Fruit fly (Drosophila melanogaster) whole organism, embryonic: ENCODE data around the gene GAPsec.

ENCODE experiments used
- ATbp ChIP-seq: fragments of 200-800 bp; sonication (Bioruptor generic); optimal IDR thresholded peaks from 2 replicates; lab custom pipeline; 2017; ENCODE audit warnings: missing biosample characterization, mild to moderate bottlenecking, missing genetic modification characterization, missing genetic modification reagents
- Asciz ChIP-seq: fragments of 200-800 bp; sonication (Bioruptor generic); optimal IDR thresholded peaks from 2 replicates; lab custom pipeline; 2017; ENCODE audit warnings: missing biosample characterization, mild to moderate bottlenecking, missing genetic modification characterization, missing genetic modification reagents
- Atf-2 ChIP-seq: fragments of 200-800 bp; sonication (Bioruptor generic); optimal IDR thresholded peaks from 2 replicates; lab custom pipeline; 2016; ENCODE audit warnings: missing biosample characterization, missing genetic modification characterization
- C15 ChIP-seq: fragments of 200-800 bp; sonication (Bioruptor generic); IDR thresholded peaks from 3 replicates; pipeline ENCODE4 v1.3.6; 2022; ENCODE audit warnings: missing biosample characterization, missing genetic modification characterization
- CG1024 ChIP-seq: fragments of 200-800 bp; sonication (Bioruptor generic); IDR thresholded peaks from 2 replicates; pipeline ENCODE4 v1.3.6; 2022; ENCODE audit warnings: missing biosample characterization, missing genetic modification characterization
- CG10565 ChIP-seq: fragments of 200-800 bp; sonication (Bioruptor generic); optimal IDR thresholded peaks from 3 replicates; lab custom pipeline; 2016; ENCODE audit warnings: missing biosample characterization, mild to moderate bottlenecking, missing genetic modification characterization
- CG13123 ChIP-seq: fragments of 200-800 bp; sonication (Bioruptor generic); optimal IDR thresholded peaks from 2 replicates; lab custom pipeline; 2016; ENCODE audit warnings: missing biosample characterization, missing genetic modification characterization
- CG14050 ChIP-seq: fragments of 200-800 bp; sonication (Bioruptor generic); IDR thresholded peaks from 3 replicates; pipeline ENCODE4 v1.3.6; 2022; ENCODE audit warnings: missing biosample characterization, missing genetic modification characterization
- CG16863 ChIP-seq: fragments of 200-800 bp; sonication (Bioruptor generic); optimal IDR thresholded peaks from 3 replicates; lab custom pipeline; 2016; ENCODE audit warnings: missing biosample characterization, missing genetic modification characterization
- CG17802 ChIP-seq: fragments of 200-800 bp; sonication (Bioruptor generic); optimal IDR thresholded peaks from 2 replicates; lab custom pipeline; 2018; ENCODE audit warnings: missing biosample characterization, mild to moderate bottlenecking, missing genetic modification characterization, moderate library complexity
- CG17912 ChIP-seq: fragments of 200-800 bp; sonication (Bioruptor generic); optimal IDR thresholded peaks from 2 replicates; lab custom pipeline; 2018; ENCODE audit warnings: missing biosample characterization, mild to moderate bottlenecking, missing genetic modification characterization
- CG2875 ChIP-seq: fragments of 200-800 bp; sonication (Bioruptor generic); optimal IDR thresholded peaks from 2 replicates; lab custom pipeline; 2017; ENCODE audit warnings: missing biosample characterization, mild to moderate bottlenecking, missing genetic modification characterization, missing genetic modification reagents
- CG2889 ChIP-seq: fragments of 200-800 bp; sonication (Bioruptor generic); IDR thresholded peaks from 3 replicates; pipeline ENCODE4 v1.3.6; 2022; ENCODE audit warnings: missing biosample characterization, missing genetic modification characterization
- CG30020 ChIP-seq: fragments of 200-800 bp; optimal IDR thresholded peaks from 2 replicates; lab custom pipeline; 2019; ENCODE audit warnings: missing biosample characterization, mild to moderate bottlenecking, missing genetic modification characterization, moderate library complexity
- CG3726 ChIP-seq: fragments of 200-800 bp; sonication (Bioruptor generic); IDR thresholded peaks from 3 replicates; pipeline ENCODE4, ENCODE4 v1.3.6; 2022; ENCODE audit warnings: missing biosample characterization, missing genetic modification characterization
- CG43689 ChIP-seq: fragments of 200-800 bp; sonication (Bioruptor generic); IDR thresholded peaks from 2 replicates; pipeline ENCODE4 v1.3.6; 2022; ENCODE audit warnings: missing biosample characterization, missing genetic modification characterization
- CG7271 ChIP-seq: fragments of 200-800 bp; sonication (Bioruptor generic); optimal IDR thresholded peaks from 2 replicates; lab custom pipeline; 2018; ENCODE audit warnings: missing biosample characterization, mild to moderate bottlenecking, missing genetic modification characterization, moderate library complexity
- CG7786 ChIP-seq: fragments of 200-800 bp; sonication (Bioruptor generic); optimal IDR thresholded peaks from 2 replicates; lab custom pipeline; 2016; ENCODE audit warnings: missing biosample characterization, missing genetic modification characterization
- CG7928 ChIP-seq: fragments of 200-800 bp; sonication (Bioruptor generic); optimal IDR thresholded peaks from 2 replicates; lab custom pipeline; 2017; ENCODE audit warnings: missing biosample characterization, mild to moderate bottlenecking, missing genetic modification characterization
- CoRest ChIP-seq: fragments of 200-800 bp; sonication (Bioruptor generic); optimal IDR thresholded peaks from 3 replicates; lab custom pipeline; 2018; ENCODE audit warnings: missing biosample characterization, mild to moderate bottlenecking, missing genetic modification characterization, moderate library complexity
- CrebB ChIP-seq: fragments of 200-800 bp; sonication (Bioruptor generic); optimal IDR thresholded peaks from 3 replicates; lab custom pipeline; 2018; ENCODE audit warnings: missing biosample characterization, mild to moderate bottlenecking, missing genetic modification characterization
- D ChIP-seq, 2 experiments: fragments of 200-800 bp in 1 of 2; fragments of >200 bp in 1 of 2; sonication (Bioruptor generic) in 1 of 2; optimal IDR thresholded peaks; 2 replicates in 1 of 2; 3 replicates in 1 of 2; lab custom pipeline; 2017; ENCODE audit warnings: mild to moderate bottlenecking in 1 of 2, missing biosample characterization in 1 of 2, missing genetic modification characterization in 1 of 2, missing genetic modification reagents in 1 of 2
- Doc3 ChIP-seq: fragments of 200-800 bp; sonication (Bioruptor generic); IDR thresholded peaks from 3 replicates; pipeline ENCODE4 v1.3.6; 2022; ENCODE audit warnings: missing biosample characterization, missing genetic modification characterization; ENCODE audit not compliant: partially characterized antibody
- ERR ChIP-seq: fragments of 200-800 bp; sonication (Bioruptor generic); optimal IDR thresholded peaks from 2 replicates; lab custom pipeline; 2016; ENCODE audit warnings: missing biosample characterization, missing genetic modification characterization
- Hmx ChIP-seq: fragments of 200-800 bp; sonication (Bioruptor generic); optimal IDR thresholded peaks from 2 replicates; lab custom pipeline; 2016; ENCODE audit warnings: missing biosample characterization, missing genetic modification characterization
- Ptx1 ChIP-seq: fragments of 200-800 bp; sonication (Bioruptor generic); IDR thresholded peaks from 2 replicates; pipeline ENCODE4 v1.3.6; 2022; ENCODE audit warnings: missing biosample characterization, missing genetic modification characterization
- Sin3A ChIP-seq: fragments of >200 bp; optimal IDR thresholded peaks from 2 replicates; lab custom pipeline; 2018
- Six4 ChIP-seq: fragments of 200-800 bp; sonication (Bioruptor generic); optimal IDR thresholded peaks from 2 replicates; lab custom pipeline; 2016; ENCODE audit warnings: missing biosample characterization, missing genetic modification characterization
- Ssrp ChIP-seq: fragments of 200-800 bp; sonication (Bioruptor generic); optimal IDR thresholded peaks from 2 replicates; lab custom pipeline; 2018; ENCODE audit warnings: missing biosample characterization, mild to moderate bottlenecking, missing genetic modification characterization, moderate library complexity
- Tbp ChIP-seq: fragments of >200 bp; optimal IDR thresholded peaks from 2 replicates; lab custom pipeline; 2018; ENCODE audit warnings: missing biosample characterization, missing genetic modification characterization
- Vsx1 ChIP-seq: fragments of 200-800 bp; sonication (Bioruptor generic); optimal IDR thresholded peaks from 2 replicates; lab custom pipeline; 2017; ENCODE audit warnings: missing biosample characterization, mild to moderate bottlenecking, missing genetic modification characterization, missing genetic modification reagents
- YL-1 ChIP-seq: fragments of 200-800 bp; sonication (Bioruptor generic); optimal IDR thresholded peaks from 3 replicates; lab custom pipeline; 2017; ENCODE audit warnings: missing biosample characterization, mild to moderate bottlenecking, missing genetic modification characterization
- ac ChIP-seq: fragments of 200-800 bp; sonication (Bioruptor generic); optimal IDR thresholded peaks from 3 replicates; lab custom pipeline; 2017; ENCODE audit warnings: missing biosample characterization, mild to moderate bottlenecking, missing genetic modification characterization
- ash1 ChIP-seq: fragments of 200-800 bp; sonication (Bioruptor generic); optimal IDR thresholded peaks from 2 replicates; lab custom pipeline; 2018; ENCODE audit warnings: missing biosample characterization, mild to moderate bottlenecking, missing genetic modification characterization
- ato ChIP-seq: fragments of 200-800 bp; sonication (Bioruptor generic); IDR thresholded peaks from 2 replicates; pipeline ENCODE4 v1.3.6; 2022; ENCODE audit warnings: missing biosample characterization, missing genetic modification characterization; ENCODE audit not compliant: partially characterized antibody
- cato ChIP-seq: fragments of 200-800 bp; sonication (Bioruptor generic); optimal IDR thresholded peaks from 2 replicates; lab custom pipeline; 2016; ENCODE audit warnings: missing biosample characterization, missing genetic modification characterization, borderline replicate concordance
- crp ChIP-seq, 2 experiments: fragments of 200-800 bp; sonication (Bioruptor generic); optimal IDR thresholded peaks; 2 replicates in 1 of 2; 3 replicates in 1 of 2; lab custom pipeline; 2017; ENCODE audit warnings: missing biosample characterization in 2 of 2, missing genetic modification characterization in 2 of 2, mild to moderate bottlenecking in 1 of 2, moderate library complexity in 1 of 2
- ewg ChIP-seq: fragments of 200-800 bp; sonication (Bioruptor generic); optimal IDR thresholded peaks from 3 replicates; lab custom pipeline; 2017; ENCODE audit warnings: mild to moderate bottlenecking, missing biosample characterization, missing genetic modification reagents, missing genetic modification characterization
- eyg ChIP-seq: fragments of 200-800 bp; sonication (Bioruptor generic); optimal IDR thresholded peaks from 3 replicates; lab custom pipeline; 2016; ENCODE audit warnings: missing biosample characterization, missing genetic modification characterization
- ftz-f1 ChIP-seq: fragments of 200-800 bp; sonication (Bioruptor generic); optimal IDR thresholded peaks from 2 replicates; lab custom pipeline; 2016; ENCODE audit warnings: missing biosample characterization, missing genetic modification characterization
- ham ChIP-seq: fragments of 200-800 bp; sonication (Bioruptor generic); IDR thresholded peaks from 2 replicates; pipeline ENCODE4 v1.3.6; 2022; ENCODE audit warnings: missing biosample characterization, missing genetic modification characterization
- jumu ChIP-seq: fragments of 200-800 bp; sonication (Bioruptor generic); optimal IDR thresholded peaks from 3 replicates; lab custom pipeline; 2016; ENCODE audit warnings: missing biosample characterization, missing genetic modification characterization
- klu ChIP-seq: fragments of 200-800 bp; sonication (Bioruptor generic); IDR thresholded peaks from 2 replicates; pipeline ENCODE4 v1.3.6; 2022; ENCODE audit warnings: missing biosample characterization, missing genetic modification characterization
- repo ChIP-seq: fragments of 200-800 bp; sonication (Bioruptor generic); optimal IDR thresholded peaks from 2 replicates; lab custom pipeline; 2016; ENCODE audit warnings: missing biosample characterization, missing genetic modification characterization
- sc ChIP-seq, 3 experiments: fragments of >200 bp in 2 of 3; fragments of 200-800 bp in 1 of 3; sonication (Bioruptor generic) in 1 of 3; optimal IDR thresholded peaks; 2 replicates in 2 of 3; 3 replicates in 1 of 3; lab custom pipeline; 2017; ENCODE audit warnings: mild to moderate bottlenecking in 1 of 3, missing biosample characterization in 1 of 3, missing genetic modification characterization in 1 of 3, missing genetic modification reagents in 1 of 3
- sens-2 ChIP-seq: fragments of 200-800 bp; sonication (Bioruptor generic); IDR thresholded peaks from 2 replicates; pipeline ENCODE4 v1.3.6; 2022; ENCODE audit warnings: missing biosample characterization, missing genetic modification characterization
- sna ChIP-seq: fragments of 200-800 bp; sonication (Bioruptor generic); IDR thresholded peaks from 2 replicates; pipeline ENCODE4 v1.3.6; 2022; ENCODE audit warnings: missing biosample characterization, missing genetic modification characterization; ENCODE audit not compliant: partially characterized antibody
- tgo ChIP-seq: fragments of 200-800 bp; sonication (Bioruptor generic); IDR thresholded peaks from 3 replicates; pipeline ENCODE4 v1.3.6; 2022; ENCODE audit warnings: missing biosample characterization, missing genetic modification characterization
- twi ChIP-seq: fragments of 200-800 bp; optimal IDR thresholded peaks from 2 replicates; lab custom pipeline; 2019; ENCODE audit warnings: missing biosample characterization, mild to moderate bottlenecking, missing genetic modification characterization, moderate library complexity
- wor ChIP-seq: fragments of 200-800 bp; sonication (Bioruptor generic); IDR thresholded peaks from 2 replicates; pipeline ENCODE4 v1.3.6; 2022; ENCODE audit warnings: missing biosample characterization, missing genetic modification characterization

GAPsec gene

dm6 chr3L:8628964-8629363, 5.3 kb upstream of the GAPsec start (continued):
- TF ChIP-seq CG7786 (GFP tag; lab: Kevin White, UChicago) (no peak), sc (optimal IDR thresholded peaks at IDR 0.05; lab: Kevin White, UChicago) (no peak), sc (GFP tag; optimal IDR thresholded peaks at IDR 0.05; lab: Kevin White, UChicago) (no peak), Doc3 (GFP tag; lab: Robert Waterston, UW) (no peak), Tbp (GFP tag; lab: Kevin White, UChicago) (no peak), Ssrp (tag; lab: Kevin White, UChicago) (peak; percentile 42), klu (GFP tag; lab: Robert Waterston, UW) (peak; percentile 51; the same call in 1 of the 2 replicates), CG30020 (no peak), jumu (no peak), D (optimal IDR thresholded peaks at IDR 0.05; lab: Kevin White, UChicago) (no peak), D (GFP tag; optimal IDR thresholded peaks at IDR 0.05; lab: Kevin White, UChicago) (peak; percentile 72), Six4 (GFP tag; lab: Kevin White, UChicago) (peak; percentile 70), twi (tag; lab: Kevin White, UChicago) (peak; percentile 61), ERR (GFP tag; lab: Kevin White, UChicago) (no peak), ewg (GFP tag; lab: Kevin White, UChicago) (peak; percentile 21), Sin3A (no peak), CrebB (tag; lab: Kevin White, UChicago) (no peak), CG13123 (GFP tag; lab: Kevin White, UChicago) (no peak), ftz-f1 (no peak), CoRest (tag; lab: Kevin White, UChicago) (peak; percentile 71), CG16863 (GFP tag; lab: Kevin White, UChicago) (no peak), Hmx (GFP tag; lab: Kevin White, UChicago) (no peak), CG7928 (no peak), ham (GFP tag; lab: Robert Waterston, UW) (no peak), Atf-2 (GFP tag; lab: Kevin White, UChicago) (no peak), CG3726 (no peak), sna (GFP tag; lab: Robert Waterston, UW) (no peak), tgo (peak; percentile 88), Vsx1 (no peak), CG10565 (no peak), CG14050 (peak; percentile 33; the same call in 1 of the 3 replicates), wor (peak; percentile 31; the same call in 1 of the 2 replicates), ato (GFP tag; lab: Robert Waterston, UW) (no peak), Asciz (GFP tag; lab: Kevin White, UChicago) (peak; percentile 49), CG43689 (GFP tag; lab: Robert Waterston, UW) (no peak), CG2875 (GFP tag; lab: Kevin White, UChicago) (peak; percentile 43), ac (GFP tag; lab: Kevin White, UChicago) (no peak), ash1 (GFP tag; lab: Kevin White, UChicago) (no peak), CG17802 (tag; lab: Kevin White, UChicago) (peak; percentile 5), CG17912 (GFP tag; lab: Kevin White, UChicago) (no peak), crp (GFP tag; optimal IDR thresholded peaks at IDR 0.05; lab: Kevin White, UChicago) (no peak), ATbp (peak; percentile 32), Ptx1 (GFP tag; lab: Robert Waterston, UW) (peak; percentile 79), sens-2 (GFP tag; lab: Robert Waterston, UW) (no peak), CG2889 (0 out of 3 replicates have a peak, but pooled peaks have one; percentile 11), YL-1 (GFP tag; lab: Kevin White, UChicago) (no peak), C15 (GFP tag; lab: Robert Waterston, UW) (no peak), cato (GFP tag; lab: Kevin White, UChicago) (no peak), CG7271 (tag; lab: Kevin White, UChicago) (no peak), eyg (GFP tag; lab: Kevin White, UChicago) (no peak), CG1024 (GFP tag; lab: Robert Waterston, UW) (peak; percentile 59; the same call in 1 of the 2 replicates), repo (GFP tag; lab: Kevin White, UChicago) (no peak)
